Fruit fly (Drosophila melanogaster): ENCODE measurements around the gene SecS.

DNA sequence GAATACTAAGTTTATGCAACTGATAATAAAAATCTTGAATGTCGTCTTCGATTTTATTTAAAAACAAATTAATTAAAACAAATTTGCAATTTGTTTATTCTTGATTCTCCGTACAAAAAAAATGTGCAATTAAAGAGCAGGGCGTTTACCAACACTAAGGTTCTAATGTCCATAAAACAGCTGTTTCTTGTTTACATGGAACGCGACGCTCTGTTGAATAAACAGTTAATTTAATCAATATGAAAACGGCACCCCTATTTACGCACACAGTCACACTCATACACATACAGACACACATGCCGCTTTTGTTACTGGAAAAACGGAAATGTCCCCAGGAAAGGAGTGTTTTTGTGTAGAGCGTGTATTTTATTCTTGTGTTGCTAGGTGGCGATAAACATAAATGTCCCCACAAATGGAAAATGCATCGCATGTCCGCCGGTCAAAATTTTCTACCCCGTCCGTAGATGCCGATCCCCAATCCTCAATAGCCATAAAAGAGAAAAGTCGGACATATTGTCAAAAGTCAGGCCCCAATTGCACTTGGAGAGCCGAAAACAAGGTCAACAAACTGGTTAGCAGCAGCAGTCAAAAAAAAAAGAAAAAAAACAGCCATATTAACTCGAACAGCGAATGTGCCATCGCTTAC is 21.9 kb downstream of the SecS start:
- peak; percentile 96 for TF ChIP-seq pad (GFP tag; optimal IDR thresholded peaks at IDR 0.05)
- TF ChIP-seq CG33017 (tag; optimal IDR thresholded peaks at IDR 0.05), result peak; percentile 81
- peak; percentile 68 for TF ChIP-seq bab1 (GFP tag; optimal IDR thresholded peaks at IDR 0.05)
